Worm (Caenorhabditis elegans): ENCODE results near the gene idpp-4.

Gene idpp-4

ce11 chrII:10300082-10300749, 21.0 kb upstream of the idpp-4 start, which contains the start of gene nep-26:
Gene nep-26 (minus strand): TSS chrII:10300132.
- TF ChIP-seq ama-1 (optimal IDR thresholded peaks at IDR 0.05) (no peak), pag-3 (tag; optimal IDR thresholded peaks at IDR 0.05; ENCODE audit: borderline replicate concordance) (no peak), fax-1 (tag; optimal IDR thresholded peaks at IDR 0.05) (no peak), unc-55 (GFP tag; optimal IDR thresholded peaks at IDR 0.05) (peak; percentile 33), ceh-2 (tag; optimal IDR thresholded peaks at IDR 0.05) (no peak), ahr-1 (tag; optimal IDR thresholded peaks at IDR 0.05) (no peak), pat-9 (tag; optimal IDR thresholded peaks at IDR 0.05) (no peak), sdc-2 (tag; optimal IDR thresholded peaks at IDR 0.05) (no peak)

- TF ChIP-seq elt-2 (tag; optimal IDR thresholded peaks at IDR 0.05) (peak; percentile 22), ceh-2 (tag; optimal IDR thresholded peaks at IDR 0.05) (peak; percentile 4), ceh-34 (tag; optimal IDR thresholded peaks at IDR 0.05) (peak; percentile 35), ceh-14 (tag; optimal IDR thresholded peaks at IDR 0.05) (peak; percentile 64), dve-1 (tag; optimal IDR thresholded peaks at IDR 0.05) (no peak), pha-2 (tag; optimal IDR thresholded peaks at IDR 0.05) (peak; percentile 13), ceh-30 (tag; optimal IDR thresholded peaks at IDR 0.05) (peak; percentile 34), ceh-24 (tag; optimal IDR thresholded peaks at IDR 0.05) (peak; percentile 9), pat-9 (tag; optimal IDR thresholded peaks at IDR 0.05) (peak; percentile 45), ets-4 (tag; optimal IDR thresholded peaks at IDR 0.05) (peak; percentile 13), tbx-2 (tag; optimal IDR thresholded peaks at IDR 0.05) (peak; percentile 62), eyg-1 (tag; optimal IDR thresholded peaks at IDR 0.05) (no peak), C08G9.2 (tag; optimal IDR thresholded peaks at IDR 0.05) (peak; percentile 38), unc-42 (tag; optimal IDR thresholded peaks at IDR 0.05) (peak; percentile 83), ref-2 (tag; optimal IDR thresholded peaks at IDR 0.05) (peak; percentile 51), elt-4 (tag; optimal IDR thresholded peaks at IDR 0.05) (no peak), ceh-31 (tag; optimal IDR thresholded peaks at IDR 0.05) (peak; percentile 10), ceh-19 (GFP tag; optimal IDR thresholded peaks at IDR 0.05) (no peak), ceh-18 (tag; optimal IDR thresholded peaks at IDR 0.05) (peak; percentile 45), ama-1 (optimal IDR thresholded peaks at IDR 0.05) (no peak), ceh-48 (tag; optimal IDR thresholded peaks at IDR 0.05) (peak; percentile 7), nfya-1 (tag; optimal IDR thresholded peaks at IDR 0.05) (peak; percentile 76), sox-4 (tag; optimal IDR thresholded peaks at IDR 0.05) (peak; percentile 3)
These were observed 20.3 kb upstream of the idpp-4 start, which contains the start of gene mdt-22 for ce11 chrII:10300954-10301353. Gene mdt-22 (plus strand): TSS chrII:10301216.

- TF ChIP-seq ceh-31 (tag; optimal IDR thresholded peaks at IDR 0.05) (no peak), npax-4 (tag; optimal IDR thresholded peaks at IDR 0.05) (no peak), madf-2 (tag; optimal IDR thresholded peaks at IDR 0.05) (no peak), ceh-19 (GFP tag; optimal IDR thresholded peaks at IDR 0.05) (no peak), ceh-22 (tag; optimal IDR thresholded peaks at IDR 0.05) (no peak), ceh-34 (tag; optimal IDR thresholded peaks at IDR 0.05) (no peak), ceh-30 (tag; optimal IDR thresholded peaks at IDR 0.05) (no peak), fkh-6 (tag; optimal IDR thresholded peaks at IDR 0.05) (no peak), unc-42 (tag; optimal IDR thresholded peaks at IDR 0.05) (no peak), ama-1 (optimal IDR thresholded peaks at IDR 0.05) (no peak), nfya-1 (tag; optimal IDR thresholded peaks at IDR 0.05) (no peak), ceh-24 (tag; optimal IDR thresholded peaks at IDR 0.05) (no peak), ceh-6 (GFP tag; optimal IDR thresholded peaks at IDR 0.05) (no peak), gmeb-2 (tag; optimal IDR thresholded peaks at IDR 0.05) (no peak), K09A11.1 (tag; optimal IDR thresholded peaks at IDR 0.05; ENCODE audit: insufficient read depth) (no peak), ttx-3 (tag; optimal IDR thresholded peaks at IDR 0.05) (no peak), pag-3 (tag; optimal IDR thresholded peaks at IDR 0.05; ENCODE audit: borderline replicate concordance) (no peak)
These were observed 18.6 kb upstream of the idpp-4 start, which contains the start of gene clpp-1 for ce11 chrII:10302646-10303045. Gene clpp-1 (minus strand): TSS chrII:10302842.

Measured in whole organism, late embryonic.